Worm (Caenorhabditis elegans) whole organism, L1 larva: ENCODE results near the gene lhpp-1.

ENCODE experiments used
- C16A3.4 ChIP-seq: fragments of 150-350 bp; optimal IDR thresholded peaks from 2 replicates; lab custom pipeline; 2014; ENCODE audit warnings: missing biosample characterization, missing genetic modification characterization
- aha-1 ChIP-seq: fragments of 150-350 bp; optimal IDR thresholded peaks from 2 replicates; lab custom pipeline; 2014; ENCODE audit warnings: missing biosample characterization, missing genetic modification characterization
- alr-1 ChIP-seq: fragments of 200-800 bp; sonication (Bioruptor generic); optimal IDR thresholded peaks from 2 replicates; lab custom pipeline; 2018; ENCODE audit warnings: borderline replicate concordance, mild to moderate bottlenecking, missing genetic modification characterization, missing compliant biosample characterization
- ceh-8 ChIP-seq: fragments of 200-800 bp; sonication (Bioruptor generic); optimal IDR thresholded peaks from 2 replicates; lab custom pipeline; 2018; ENCODE audit warnings: mild to moderate bottlenecking, missing genetic modification characterization, moderate library complexity, missing compliant biosample characterization
- dpl-1 ChIP-seq, 3 experiments: fragments of 150-350 bp in 2 of 3; sonication (generic microtip) in 1 of 3; optimal IDR thresholded peaks; 2 replicates each; lab custom pipeline; 2014 to 2017; ENCODE audit warnings: missing biosample characterization in 3 of 3, missing genetic modification characterization in 3 of 3, missing genetic modification reagents in 3 of 3
- dsc-1 ChIP-seq: sonication (generic microtip); optimal IDR thresholded peaks from 2 replicates; lab custom pipeline; 2016; ENCODE audit warnings: mild to moderate bottlenecking, missing genetic modification characterization, missing compliant biosample characterization
- efl-1 ChIP-seq, 4 experiments: fragments of 150-350 bp; optimal IDR thresholded peaks in 3 of 4; peaks in 1 of 4; 1 replicate in 1 of 4; 2 replicates in 3 of 4; lab custom pipeline; 2014; ENCODE audit warnings: missing biosample characterization in 2 of 4, missing genetic modification characterization in 2 of 4, missing genetic modification reagents in 2 of 4
- egl-13 ChIP-seq: sonication (generic microtip); optimal IDR thresholded peaks from 2 replicates; lab custom pipeline; 2016; ENCODE audit warnings: missing genotype, missing genetic modification reagents, missing genetic modification characterization, missing compliant biosample characterization
- elt-2 ChIP-seq: sonication (generic microtip); optimal IDR thresholded peaks from 2 replicates; lab custom pipeline; 2016; ENCODE audit warnings: missing genetic modification characterization, mild to moderate bottlenecking, inconsistent platforms, missing compliant biosample characterization, missing genetic modification reagents
- elt-3 ChIP-seq, 6 experiments: fragments of 150-350 bp in 1 of 6; sonication (generic microtip); optimal IDR thresholded peaks; 2 replicates each; lab custom pipeline; 2017 to 2018; ENCODE audit warnings: missing biosample characterization in 6 of 6, missing genetic modification characterization in 6 of 6, inconsistent platforms in 1 of 6
- hlh-17 ChIP-seq: fragments of 200-800 bp; sonication (Bioruptor generic); optimal IDR thresholded peaks from 2 replicates; lab custom pipeline; 2018; ENCODE audit warnings: missing genetic modification characterization, mild to moderate bottlenecking, missing compliant biosample characterization, moderate library complexity, borderline replicate concordance
- hlh-4 ChIP-seq: sonication (generic microtip); optimal IDR thresholded peaks from 2 replicates; lab custom pipeline; 2016; ENCODE audit warnings: mild to moderate bottlenecking, missing genetic modification characterization, missing compliant biosample characterization
- lin-14 ChIP-seq: fragments of 200-800 bp; sonication (Bioruptor generic); optimal IDR thresholded peaks from 2 replicates; lab custom pipeline; 2018; ENCODE audit warnings: mild to moderate bottlenecking, missing genetic modification characterization, moderate library complexity, missing compliant biosample characterization
- lin-15B ChIP-seq: fragments of 150-350 bp; sonication (generic microtip); optimal IDR thresholded peaks from 3 replicates; lab custom pipeline; 2014; ENCODE audit warnings: missing biosample characterization, missing genetic modification characterization
- lin-35 ChIP-seq, 2 experiments: fragments of 150-350 bp; optimal IDR thresholded peaks; 2 replicates each; lab custom pipeline; 2014; ENCODE audit warnings: missing biosample characterization in 2 of 2, missing genetic modification characterization in 2 of 2, missing genetic modification reagents in 2 of 2
- lir-3 ChIP-seq: sonication (generic microtip); optimal IDR thresholded peaks from 2 replicates; lab custom pipeline; 2016; ENCODE audit warnings: mild to moderate bottlenecking, missing genetic modification characterization, moderate library complexity, missing compliant biosample characterization; ENCODE audit not compliant: poor library complexity
- lsy-2 ChIP-seq, 2 experiments: fragments of 150-350 bp; optimal IDR thresholded peaks; 2 replicates each; lab custom pipeline; 2014; ENCODE audit warnings: missing biosample characterization in 2 of 2, missing genetic modification characterization in 2 of 2
- mep-1 ChIP-seq: fragments of 150-350 bp; optimal IDR thresholded peaks from 2 replicates; lab custom pipeline; 2014; ENCODE audit warnings: missing biosample characterization, missing genetic modification characterization
- nhr-19 ChIP-seq: fragments of 200-800 bp; sonication (Bioruptor generic); conservative IDR thresholded peaks from 2 replicates; pipeline ENCODE4 v1.3.6; 2022; ENCODE audit warnings: missing genetic modification characterization, missing compliant biosample characterization
- nhr-71 ChIP-seq: sonication (generic microtip); optimal IDR thresholded peaks from 2 replicates; lab custom pipeline; 2016; ENCODE audit warnings: mild to moderate bottlenecking, missing genetic modification characterization, moderate library complexity, missing compliant biosample characterization
- nhr-85 ChIP-seq: sonication (generic microtip); peaks from one replicate; lab custom pipeline; 2016; ENCODE audit warnings: missing genetic modification characterization, inconsistent platforms, missing compliant biosample characterization
- pax-3 ChIP-seq: fragments of 200-800 bp; sonication (Bioruptor generic); optimal IDR thresholded peaks from 2 replicates; lab custom pipeline; 2018; ENCODE audit warnings: mild to moderate bottlenecking, missing genetic modification characterization, moderate library complexity, missing compliant biosample characterization
- rnt-1 ChIP-seq: sonication (generic microtip); optimal IDR thresholded peaks from 2 replicates; lab custom pipeline; 2016; ENCODE audit warnings: mild to moderate bottlenecking, missing genetic modification characterization, moderate library complexity, missing compliant biosample characterization
- skn-1 ChIP-seq: fragments of 150-350 bp; optimal IDR thresholded peaks from 2 replicates; lab custom pipeline; 2014; ENCODE audit warnings: missing biosample characterization, missing genetic modification characterization
- snpc-4 ChIP-seq: fragments of 150-350 bp; optimal IDR thresholded peaks from 2 replicates; lab custom pipeline; 2014; ENCODE audit warnings: missing biosample characterization, missing genetic modification characterization
- snu-23 ChIP-seq: sonication (generic microtip); optimal IDR thresholded peaks from 2 replicates; lab custom pipeline; 2016; ENCODE audit warnings: missing genetic modification characterization, missing compliant biosample characterization
- sup-37 ChIP-seq: fragments of 200-800 bp; sonication (Bioruptor generic); optimal IDR thresholded peaks from 2 replicates; lab custom pipeline; 2018; ENCODE audit warnings: mild to moderate bottlenecking, missing genetic modification characterization, missing compliant biosample characterization
- unc-130 ChIP-seq: fragments of 150-350 bp; optimal IDR thresholded peaks from 2 replicates; lab custom pipeline; 2017; ENCODE audit warnings: missing biosample characterization, missing genetic modification characterization, inconsistent platforms
- unc-62 ChIP-seq: fragments of 150-350 bp; optimal IDR thresholded peaks from 2 replicates; lab custom pipeline; 2014; ENCODE audit warnings: missing biosample characterization, missing genetic modification reagents, missing genetic modification characterization
- unc-98 ChIP-seq: fragments of 200-800 bp; sonication (Bioruptor generic); IDR thresholded peaks from 2 replicates; pipeline ENCODE4 v1.3.6; 2022; ENCODE audit warnings: missing genetic modification characterization, missing compliant biosample characterization
- xbp-1 ChIP-seq: sonication (generic microtip); optimal IDR thresholded peaks from 2 replicates; lab custom pipeline; 2016; ENCODE audit warnings: missing genetic modification characterization, missing compliant biosample characterization
- zip-4 ChIP-seq: fragments of 200-800 bp; sonication (Bioruptor generic); optimal IDR thresholded peaks from 2 replicates; lab custom pipeline; 2018; ENCODE audit warnings: mild to moderate bottlenecking, missing genetic modification characterization, moderate library complexity, missing compliant biosample characterization

The lhpp-1 gene

DNA sequence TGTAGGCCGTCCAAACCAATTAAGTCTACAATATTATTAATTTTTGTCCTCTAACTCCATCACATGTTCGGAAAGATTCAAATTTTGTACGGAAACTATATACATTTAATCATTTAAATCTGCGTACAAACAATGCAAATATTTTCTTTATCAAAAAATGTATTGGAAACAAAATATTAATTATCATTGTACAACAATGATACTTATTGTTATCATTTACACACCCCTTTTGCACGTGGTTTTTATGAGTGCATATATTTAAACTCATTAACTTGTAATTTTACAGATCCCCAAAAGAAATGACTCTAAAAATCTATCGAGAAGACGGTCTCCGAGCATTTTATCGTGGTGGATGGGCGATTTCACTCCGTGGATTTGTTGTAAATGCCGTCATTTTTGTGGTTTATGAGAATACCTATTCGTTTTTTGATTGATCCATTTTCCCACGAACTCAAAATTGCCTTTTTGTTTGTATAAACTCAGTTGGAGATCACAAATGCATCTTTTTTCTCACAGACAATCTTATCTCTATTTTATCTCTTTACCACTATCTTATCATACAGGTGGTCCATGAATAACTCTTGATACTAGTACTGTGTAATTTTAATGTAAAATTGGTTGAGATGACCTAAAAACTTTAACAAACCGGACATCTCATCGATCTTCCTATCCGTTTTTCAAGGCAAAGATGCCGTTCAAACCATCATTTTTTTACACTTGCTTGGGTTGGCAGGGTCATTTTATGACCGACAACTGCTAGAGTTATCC is 25.6 kb downstream of the lhpp-1 start:
- TF ChIP-seq elt-3 (tag; optimal IDR thresholded peaks at IDR 0.05; lab: Kevin White, UChicago) (peak; percentile 75 to 98 (median 94)), zip-4 (GFP tag; lab: Kevin White, UChicago) (no peak), nhr-71 (no peak), dpl-1 (GFP tag; optimal IDR thresholded peaks at IDR 0.05; lab: Kevin White, UChicago) (no peak), lin-35 (GFP tag; optimal IDR thresholded peaks at IDR 0.05; lab: Kevin White, UChicago) (no peak), rnt-1 (tag; lab: Kevin White, UChicago) (no peak), snpc-4 (tag; lab: Kevin White, UChicago) (no peak), lin-14 (GFP tag; lab: Kevin White, UChicago) (peak; percentile 3), nhr-85 (peak; percentile 6), lsy-2 (tag; optimal IDR thresholded peaks at IDR 0.05; lab: Kevin White, UChicago) (no peak), hlh-17 (GFP tag; lab: Kevin White, UChicago) (no peak), aha-1 (tag; lab: Kevin White, UChicago) (no peak), mep-1 (tag; lab: Kevin White, UChicago) (no peak), elt-2 (tag; lab: Kevin White, UChicago) (peak; percentile 63)
- TF ChIP-seq, all 84 proteins: peak for 4

DNA sequence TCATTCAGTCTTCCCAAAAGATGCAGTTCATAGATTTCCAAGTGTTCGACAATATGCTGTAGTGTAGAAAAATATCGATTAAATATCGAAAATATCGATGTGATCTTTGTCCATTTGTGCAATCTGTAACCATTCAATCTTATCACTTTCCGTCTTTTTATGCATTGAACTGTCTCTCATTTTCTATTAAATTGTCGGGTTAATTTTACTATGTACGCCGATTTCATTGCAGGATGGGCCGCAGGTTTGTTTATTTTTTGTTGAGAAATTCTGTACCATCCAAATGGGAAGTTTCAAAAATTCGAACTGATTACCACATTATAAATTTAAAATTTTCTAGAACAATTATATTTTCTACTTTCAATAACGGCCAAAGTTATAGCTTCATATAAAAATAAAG is 27.4 kb downstream of the lhpp-1 start, which contains the start of gene R07B7.8:
Gene R07B7.8, minus strand, starts transcription at position 101 of the 400 bp plus-strand sequence.
- TF ChIP-seq elt-2 (tag; lab: Kevin White, UChicago), result peak; percentile 8
- no peak for TF ChIP-seq lin-35 (GFP tag; optimal IDR thresholded peaks at IDR 0.05; lab: Kevin White, UChicago)

DNA sequence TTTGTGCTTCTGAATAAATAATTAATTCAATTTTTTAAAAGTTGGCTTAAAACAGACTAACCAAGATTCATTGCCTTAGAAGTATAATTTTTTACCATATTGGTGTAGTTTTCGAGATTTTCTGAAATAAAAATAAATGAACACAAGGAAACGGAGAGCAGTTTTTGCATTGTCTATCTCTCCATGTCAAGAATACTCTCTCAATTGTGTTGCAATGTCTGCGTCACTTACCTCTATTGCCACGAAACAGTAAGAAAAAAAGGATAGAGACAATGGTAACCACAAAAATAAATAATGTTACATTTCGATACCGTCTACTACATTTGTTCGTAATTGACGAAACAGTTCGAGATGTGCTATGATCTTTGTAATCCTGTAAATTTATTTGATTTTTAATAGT is 28.7 kb downstream of the lhpp-1 start, which contains the start of gene R07B7.10:
Gene R07B7.10, plus strand, starts transcription at position 285 of the 400 bp plus-strand sequence.
- TF ChIP-seq snpc-4 (tag; lab: Kevin White, UChicago) (no peak), alr-1 (tag; lab: Kevin White, UChicago) (no peak), hlh-4 (tag; lab: Kevin White, UChicago) (no peak), elt-3 (tag; optimal IDR thresholded peaks at IDR 0.05; lab: Kevin White, UChicago) (no peak), efl-1 (optimal IDR thresholded peaks at IDR 0.05; lab: Kevin White, UChicago) (peak; percentile 22 to 52), efl-1 (GFP tag; optimal IDR thresholded peaks at IDR 0.05 in 1 of 2; lab: Kevin White, UChicago) (peak in 1 of 2 experiments; percentile 50), lin-14 (GFP tag; lab: Kevin White, UChicago) (peak; percentile 7)

DNA sequence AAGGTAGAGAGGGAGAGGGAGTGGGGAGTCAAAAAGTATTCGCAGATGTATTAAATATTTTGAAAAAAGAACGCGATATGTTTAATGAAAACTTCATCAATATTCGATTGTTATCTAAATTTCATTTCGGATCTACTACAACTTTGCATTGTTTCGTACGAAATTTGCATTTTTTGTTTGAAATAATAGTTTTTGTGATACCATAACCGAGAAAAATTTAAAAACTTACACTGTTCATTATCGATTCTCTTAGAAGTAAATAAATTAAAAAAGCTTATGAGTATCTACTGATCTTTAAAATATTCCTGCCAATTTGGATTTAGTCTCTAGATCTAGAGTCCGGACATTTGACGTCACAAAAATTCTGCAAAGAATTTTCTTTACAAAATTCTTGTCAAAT is 31.3 kb downstream of the lhpp-1 start, which contains the start of gene R07B7.9:
Gene R07B7.9, minus strand, starts transcription at position 101 of the 400 bp plus-strand sequence.
- TF ChIP-seq efl-1 (optimal IDR thresholded peaks at IDR 0.05; lab: Kevin White, UChicago), result no peak
- TF ChIP-seq efl-1 (GFP tag; optimal IDR thresholded peaks at IDR 0.05 in 1 of 2; lab: Kevin White, UChicago), result no peak
- TF ChIP-seq lin-35 (GFP tag; optimal IDR thresholded peaks at IDR 0.05; lab: Kevin White, UChicago), result no peak
- TF ChIP-seq C16A3.4, result no peak
- no peak for TF ChIP-seq pax-3 (tag; lab: Kevin White, UChicago)
- TF ChIP-seq unc-98, result no peak
- TF ChIP-seq egl-13 (tag; lab: Kevin White, UChicago), result no peak
- no peak for TF ChIP-seq nhr-19 (GFP tag; lab: Robert Waterston, UW)

DNA sequence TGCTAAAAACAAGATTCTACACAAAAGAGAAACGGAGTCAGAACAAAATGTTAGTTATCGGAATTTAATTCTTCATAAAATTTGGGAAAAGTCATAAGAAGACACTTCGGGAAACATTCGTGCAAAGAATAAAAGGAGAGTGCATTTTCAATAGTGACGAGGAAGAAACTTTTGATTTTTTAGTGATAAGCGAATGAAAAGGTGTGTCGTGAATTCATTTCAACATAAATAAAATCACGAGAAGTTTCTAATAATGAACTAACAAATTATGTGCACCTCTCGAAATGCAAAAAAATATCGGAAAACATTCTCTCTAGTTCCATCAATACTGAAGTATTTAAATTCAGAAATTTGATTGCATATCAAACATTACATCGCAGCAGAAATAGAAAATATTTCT is 35.6 kb downstream of the lhpp-1 start:
- TF ChIP-seq efl-1 (optimal IDR thresholded peaks at IDR 0.05; lab: Kevin White, UChicago) (no peak), efl-1 (GFP tag; optimal IDR thresholded peaks at IDR 0.05 in 1 of 2; lab: Kevin White, UChicago) (peak in 1 of 2 experiments; percentile 45), lir-3 (no peak), elt-2 (tag; lab: Kevin White, UChicago) (peak; percentile 29)

DNA sequence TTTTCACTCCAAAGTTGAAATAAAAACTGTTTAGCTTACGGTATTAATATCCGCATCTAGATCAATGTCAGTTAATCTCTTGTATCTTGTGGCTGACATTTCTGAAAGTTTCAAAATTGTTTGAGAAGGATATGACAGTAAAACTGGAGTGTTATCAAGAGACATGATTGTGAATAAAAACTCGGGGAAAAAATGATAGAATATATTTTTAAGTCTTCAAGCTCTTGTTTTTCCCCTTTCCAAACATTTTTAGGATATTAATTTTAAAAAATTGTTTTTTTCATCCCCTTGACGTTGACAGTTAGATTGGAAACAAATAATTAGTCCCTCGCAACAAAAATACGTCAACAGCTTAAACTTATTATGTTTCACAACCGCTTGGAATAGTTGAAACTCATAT is 36.7 kb downstream of the lhpp-1 start, which contains the start of gene R07B7.6:
Gene R07B7.6, minus strand, starts transcription at position 101 of the 400 bp plus-strand sequence.
- TF ChIP-seq unc-130 (tag; lab: Kevin White, UChicago), result no peak
- TF ChIP-seq dsc-1, result no peak
- TF ChIP-seq unc-62 (GFP tag; lab: Kevin White, UChicago), result no peak
- no peak for TF ChIP-seq skn-1 (tag; lab: Kevin White, UChicago)
- TF ChIP-seq ceh-8 (GFP tag; lab: Kevin White, UChicago), result no peak
- TF ChIP-seq xbp-1 (tag; lab: Kevin White, UChicago), result no peak
- no peak for TF ChIP-seq aha-1 (tag; lab: Kevin White, UChicago)
- TF ChIP-seq snu-23 (GFP tag; lab: Kevin White, UChicago), result no peak
- TF ChIP-seq sup-37 (GFP tag; lab: Kevin White, UChicago), result no peak
- no peak for TF ChIP-seq lin-15B
- TF ChIP-seq, all 84 proteins: peak for 0
